Fruit fly (Drosophila melanogaster) whole organism, embryonic: ENCODE results near the gene CG2652.

ENCODE experiments used
- Abd-B ChIP-seq: fragments of 200-800 bp; sonication (Bioruptor generic); optimal IDR thresholded peaks from 2 replicates; lab custom pipeline; 2018; ENCODE audit warnings: missing biosample characterization, mild to moderate bottlenecking, missing genetic modification characterization, moderate library complexity
- Ada2b ChIP-seq: fragments of 200-800 bp; sonication (Bioruptor generic); IDR thresholded peaks from 2 replicates; pipeline ENCODE4 v1.3.6; 2022; ENCODE audit warnings: missing biosample characterization, missing genetic modification characterization
- Atf3 ChIP-seq: fragments of 200-800 bp; sonication (Bioruptor generic); optimal IDR thresholded peaks from 3 replicates; lab custom pipeline; 2016; ENCODE audit warnings: missing biosample characterization, missing genetic modification characterization
- Atf6 ChIP-seq: fragments of 200-800 bp; sonication (Bioruptor generic); IDR thresholded peaks from 2 replicates; pipeline ENCODE4 v1.3.6; 2022; ENCODE audit warnings: missing biosample characterization, missing genetic modification characterization
- CG10147 ChIP-seq: fragments of 200-800 bp; sonication (Bioruptor generic); optimal IDR thresholded peaks from 2 replicates; lab custom pipeline; 2019; ENCODE audit warnings: missing biosample characterization, mild to moderate bottlenecking, missing genetic modification characterization, moderate library complexity
- CG10274 ChIP-seq: fragments of 200-800 bp; sonication (Bioruptor generic); optimal IDR thresholded peaks from 3 replicates; lab custom pipeline; 2017; ENCODE audit warnings: missing biosample characterization, mild to moderate bottlenecking, missing genetic modification characterization
- CG11723 ChIP-seq: fragments of 200-800 bp; sonication (Bioruptor generic); optimal IDR thresholded peaks from 2 replicates; lab custom pipeline; 2017; ENCODE audit warnings: missing biosample characterization, mild to moderate bottlenecking, missing genetic modification characterization
- CG12391 ChIP-seq: fragments of 200-800 bp; sonication (Bioruptor generic); optimal IDR thresholded peaks from 3 replicates; lab custom pipeline; 2018; ENCODE audit warnings: missing biosample characterization, mild to moderate bottlenecking, missing genetic modification characterization, moderate library complexity
- CG12769 ChIP-seq: fragments of 200-800 bp; sonication (Bioruptor generic); optimal IDR thresholded peaks from 2 replicates; lab custom pipeline; 2019; ENCODE audit warnings: missing biosample characterization, mild to moderate bottlenecking, missing genetic modification characterization, moderate library complexity
- CG14965 ChIP-seq: fragments of 200-800 bp; sonication (Bioruptor generic); optimal IDR thresholded peaks from 2 replicates; lab custom pipeline; 2016; ENCODE audit warnings: missing biosample characterization, missing genetic modification characterization, borderline replicate concordance
- CG15011 ChIP-seq: fragments of 200-800 bp; sonication (Bioruptor generic); optimal IDR thresholded peaks from 3 replicates; lab custom pipeline; 2018; ENCODE audit warnings: missing biosample characterization, mild to moderate bottlenecking, missing genetic modification characterization
- CG1603 ChIP-seq: fragments of 200-800 bp; sonication (Bioruptor generic); optimal IDR thresholded peaks from 2 replicates; lab custom pipeline; 2019; ENCODE audit warnings: missing biosample characterization, mild to moderate bottlenecking, missing genetic modification characterization, moderate library complexity
- CG17912 ChIP-seq: fragments of 200-800 bp; sonication (Bioruptor generic); optimal IDR thresholded peaks from 2 replicates; lab custom pipeline; 2018; ENCODE audit warnings: missing biosample characterization, mild to moderate bottlenecking, missing genetic modification characterization
- CG18011 ChIP-seq: fragments of 200-800 bp; sonication (Bioruptor generic); optimal IDR thresholded peaks from 2 replicates; lab custom pipeline; 2017; ENCODE audit warnings: missing biosample characterization, missing genetic modification characterization, mild to moderate bottlenecking, moderate library complexity, missing genotype
- CG18476 ChIP-seq: fragments of 200-800 bp; sonication (Bioruptor generic); optimal IDR thresholded peaks from 2 replicates; lab custom pipeline; 2016; ENCODE audit warnings: missing biosample characterization, mild to moderate bottlenecking, missing genetic modification characterization
- CG2129 ChIP-seq: fragments of 200-800 bp; sonication (Bioruptor generic); IDR thresholded peaks from 2 replicates; pipeline ENCODE4 v1.3.6; 2022; ENCODE audit warnings: missing biosample characterization, missing genetic modification characterization; ENCODE audit not compliant: partially characterized antibody
- CG3407 ChIP-seq: fragments of 200-800 bp; sonication (Bioruptor generic); optimal IDR thresholded peaks from 2 replicates; lab custom pipeline; 2018; ENCODE audit warnings: missing biosample characterization, mild to moderate bottlenecking, missing genetic modification characterization
- CG3838 ChIP-seq: fragments of 200-800 bp; sonication (Bioruptor generic); optimal IDR thresholded peaks from 3 replicates; lab custom pipeline; 2016; ENCODE audit warnings: missing biosample characterization, missing genetic modification characterization
- CG7839 ChIP-seq: fragments of 200-800 bp; sonication (Bioruptor generic); optimal IDR thresholded peaks from 3 replicates; lab custom pipeline; 2018; ENCODE audit warnings: missing biosample characterization, mild to moderate bottlenecking, missing genetic modification characterization, moderate library complexity
- CG8359 ChIP-seq: fragments of 200-800 bp; sonication (Bioruptor generic); optimal IDR thresholded peaks from 2 replicates; lab custom pipeline; 2017; ENCODE audit warnings: missing biosample characterization, mild to moderate bottlenecking, missing genetic modification characterization, borderline replicate concordance
- CG8765 ChIP-seq: fragments of 200-800 bp; sonication (Bioruptor generic); IDR thresholded peaks from 2 replicates; pipeline ENCODE4 v1.3.6; 2022; ENCODE audit warnings: missing biosample characterization, missing genetic modification characterization
- CG9817 ChIP-seq: fragments of 200-800 bp; sonication (Bioruptor generic); optimal IDR thresholded peaks from 2 replicates; lab custom pipeline; 2018; ENCODE audit warnings: missing biosample characterization, mild to moderate bottlenecking, missing genetic modification characterization, moderate library complexity
- Deaf1 ChIP-seq: fragments of 200-800 bp; optimal IDR thresholded peaks from 3 replicates; lab custom pipeline; 2019; ENCODE audit warnings: missing biosample characterization, mild to moderate bottlenecking, missing genetic modification characterization, moderate library complexity
- Dip2 ChIP-seq: fragments of 200-800 bp; sonication (Bioruptor generic); IDR thresholded peaks from 2 replicates; pipeline ENCODE4 v1.3.6; 2022; ENCODE audit warnings: missing biosample characterization, missing genetic modification characterization
- Dip3 ChIP-seq: fragments of 200-800 bp; sonication (Bioruptor generic); optimal IDR thresholded peaks from 3 replicates; lab custom pipeline; 2016; ENCODE audit warnings: missing biosample characterization, missing genetic modification characterization
- Max ChIP-seq: fragments of 200-800 bp; sonication (Bioruptor generic); optimal IDR thresholded peaks from 2 replicates; lab custom pipeline; 2016; ENCODE audit warnings: missing biosample characterization, mild to moderate bottlenecking, missing genetic modification characterization
- Mes4 ChIP-seq: fragments of 200-800 bp; sonication (Bioruptor generic); optimal IDR thresholded peaks from 2 replicates; lab custom pipeline; 2016; ENCODE audit warnings: missing biosample characterization, missing genetic modification characterization
- Neu2 ChIP-seq: fragments of 200-800 bp; sonication (Bioruptor generic); optimal IDR thresholded peaks from 3 replicates; lab custom pipeline; 2016; ENCODE audit warnings: missing biosample characterization, missing genetic modification characterization, borderline replicate concordance
- Rfx ChIP-seq: fragments of 200-800 bp; sonication (Bioruptor generic); IDR thresholded peaks from 2 replicates; pipeline ENCODE4 v1.3.6; 2022; ENCODE audit warnings: missing biosample characterization, missing genetic modification characterization
- Tbp ChIP-seq: fragments of >200 bp; optimal IDR thresholded peaks from 2 replicates; lab custom pipeline; 2018; ENCODE audit warnings: missing biosample characterization, missing genetic modification characterization
- ab ChIP-seq: fragments of 200-800 bp; sonication (Bioruptor generic); optimal IDR thresholded peaks from 2 replicates; lab custom pipeline; 2016; ENCODE audit warnings: missing biosample characterization, missing genetic modification characterization
- crp ChIP-seq, 2 experiments: fragments of 200-800 bp; sonication (Bioruptor generic); optimal IDR thresholded peaks; 2 replicates in 1 of 2; 3 replicates in 1 of 2; lab custom pipeline; 2017; ENCODE audit warnings: missing biosample characterization in 2 of 2, missing genetic modification characterization in 2 of 2, mild to moderate bottlenecking in 1 of 2, moderate library complexity in 1 of 2
- da ChIP-seq: fragments of 200-800 bp; sonication (Bioruptor generic); optimal IDR thresholded peaks from 2 replicates; lab custom pipeline; 2016; ENCODE audit warnings: missing biosample characterization, missing genetic modification characterization
- dimm ChIP-seq: fragments of 200-800 bp; sonication (Bioruptor generic); IDR thresholded peaks from 2 replicates; pipeline ENCODE4 v1.3.6; 2022; ENCODE audit warnings: missing biosample characterization, missing genetic modification characterization
- eyg ChIP-seq: fragments of 200-800 bp; sonication (Bioruptor generic); optimal IDR thresholded peaks from 3 replicates; lab custom pipeline; 2016; ENCODE audit warnings: missing biosample characterization, missing genetic modification characterization
- grau ChIP-seq: fragments of 200-800 bp; optimal IDR thresholded peaks from 3 replicates; lab custom pipeline; 2019; ENCODE audit warnings: missing biosample characterization, mild to moderate bottlenecking, missing genetic modification characterization, moderate library complexity
- jigr1 ChIP-seq: fragments of 200-800 bp; sonication (Bioruptor generic); IDR thresholded peaks from 3 replicates; pipeline ENCODE4 v1.3.6; 2022; ENCODE audit warnings: missing biosample characterization, missing genetic modification characterization
- knrl ChIP-seq: fragments of 200-800 bp; sonication (Bioruptor generic); IDR thresholded peaks from 3 replicates; pipeline ENCODE4 v1.3.6; 2022; ENCODE audit warnings: missing biosample characterization, missing genetic modification characterization; ENCODE audit not compliant: partially characterized antibody
- mirr ChIP-seq: fragments of 200-800 bp; sonication (Bioruptor generic); optimal IDR thresholded peaks from 3 replicates; lab custom pipeline; 2018; ENCODE audit warnings: missing biosample characterization, mild to moderate bottlenecking, missing genetic modification characterization
- odd ChIP-seq: fragments of 200-800 bp; sonication (Bioruptor generic); optimal IDR thresholded peaks from 2 replicates; lab custom pipeline; 2017; ENCODE audit warnings: missing biosample characterization, mild to moderate bottlenecking, missing genetic modification characterization
- repo ChIP-seq: fragments of 200-800 bp; sonication (Bioruptor generic); optimal IDR thresholded peaks from 2 replicates; lab custom pipeline; 2016; ENCODE audit warnings: missing biosample characterization, missing genetic modification characterization
- salm ChIP-seq: fragments of 200-800 bp; sonication (Bioruptor generic); optimal IDR thresholded peaks from 2 replicates; lab custom pipeline; 2018; ENCODE audit warnings: missing biosample characterization, mild to moderate bottlenecking, missing genetic modification characterization
- sisA ChIP-seq: fragments of 200-800 bp; sonication (Bioruptor generic); IDR thresholded peaks from 2 replicates; pipeline ENCODE4 v1.3.6; 2022; ENCODE audit warnings: missing biosample characterization, missing genetic modification characterization
- slou ChIP-seq: fragments of 200-800 bp; sonication (Bioruptor generic); optimal IDR thresholded peaks from 3 replicates; lab custom pipeline; 2016; ENCODE audit warnings: missing biosample characterization, missing genetic modification characterization
- sna ChIP-seq: fragments of 200-800 bp; sonication (Bioruptor generic); IDR thresholded peaks from 2 replicates; pipeline ENCODE4 v1.3.6; 2022; ENCODE audit warnings: missing biosample characterization, missing genetic modification characterization; ENCODE audit not compliant: partially characterized antibody
- sug ChIP-seq: fragments of 200-800 bp; optimal IDR thresholded peaks from 2 replicates; lab custom pipeline; 2019; ENCODE audit warnings: missing biosample characterization, mild to moderate bottlenecking, missing genetic modification characterization, moderate library complexity
- unc-4 ChIP-seq: fragments of 200-800 bp; sonication (Bioruptor generic); IDR thresholded peaks from 2 replicates; pipeline ENCODE4 v1.3.6; 2022; ENCODE audit warnings: missing biosample characterization, missing genetic modification characterization; ENCODE audit not compliant: partially characterized antibody
- wor ChIP-seq: fragments of 200-800 bp; sonication (Bioruptor generic); IDR thresholded peaks from 2 replicates; pipeline ENCODE4 v1.3.6; 2022; ENCODE audit warnings: missing biosample characterization, missing genetic modification characterization
- zen ChIP-seq: fragments of 200-800 bp; sonication (Bioruptor generic); optimal IDR thresholded peaks from 3 replicates; lab custom pipeline; 2018; ENCODE audit warnings: missing biosample characterization, mild to moderate bottlenecking, missing genetic modification characterization, moderate library complexity

The CG2652 gene

DNA sequence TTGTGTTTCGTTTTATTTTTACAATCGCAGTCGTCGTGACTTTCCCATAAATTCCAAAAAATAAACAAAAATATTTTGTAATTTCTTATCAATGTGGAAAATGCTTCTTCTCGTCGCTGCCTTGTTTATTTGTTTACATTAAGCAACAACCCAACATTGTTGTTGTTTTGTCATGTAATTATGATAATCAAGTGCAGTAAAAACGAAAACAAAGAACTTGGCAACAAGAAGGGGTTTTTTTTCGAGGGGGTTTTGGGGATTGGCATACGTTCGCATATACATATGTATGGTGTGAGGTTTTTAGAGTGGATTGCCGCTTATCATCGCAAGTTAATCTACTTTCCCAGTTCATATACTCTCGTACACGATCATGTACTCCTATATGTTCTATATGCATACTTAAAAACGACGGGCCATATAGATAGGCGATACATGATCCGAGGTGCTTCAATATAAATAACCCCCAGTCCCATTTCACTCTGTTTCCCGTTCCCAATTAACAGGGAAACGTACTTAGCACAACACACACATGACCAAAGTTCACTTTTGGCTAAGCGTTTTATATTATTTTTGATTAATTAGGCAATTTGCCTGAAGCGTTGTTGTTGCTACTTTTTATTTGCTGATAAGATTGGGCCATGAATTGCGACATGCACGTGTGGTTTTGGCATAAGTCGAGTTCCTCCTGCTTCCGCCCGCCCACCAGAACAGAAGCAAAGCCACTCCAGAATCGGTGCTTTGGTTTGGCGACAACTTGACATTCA, 29.0 kb downstream of the CG2652 start (continued):
- no peak for TF ChIP-seq Atf6 (GFP tag; lab: Robert Waterston, UW)
- no peak for TF ChIP-seq Abd-B (GFP tag; lab: Kevin White, UChicago)
- no peak for TF ChIP-seq Dip3 (GFP tag; lab: Kevin White, UChicago)
- TF ChIP-seq CG17912 (GFP tag; lab: Kevin White, UChicago): peak; percentile 2
- TF ChIP-seq CG14965 (GFP tag; lab: Kevin White, UChicago): no peak
- peak; percentile 58 for TF ChIP-seq sug (tag; lab: Kevin White, UChicago)
- TF ChIP-seq CG3407 (GFP tag; lab: Kevin White, UChicago): peak; percentile 35
- TF ChIP-seq CG1603 (tag; lab: Kevin White, UChicago): no peak
- peak; percentile 24 for TF ChIP-seq mirr (GFP tag; lab: Kevin White, UChicago)
- no peak for TF ChIP-seq Ada2b (GFP tag; lab: Robert Waterston, UW)
- peak; percentile 23 for TF ChIP-seq CG11723 (GFP tag; lab: Kevin White, UChicago)
- TF ChIP-seq sna (GFP tag; lab: Robert Waterston, UW): no peak
- TF ChIP-seq CG2129 (GFP tag; lab: Robert Waterston, UW): no peak
- TF ChIP-seq zen (tag; lab: Kevin White, UChicago): no peak
- TF ChIP-seq Mes4 (GFP tag; lab: Kevin White, UChicago): no peak
- no peak for TF ChIP-seq eyg
- TF ChIP-seq jigr1: no peak
- TF ChIP-seq Max (GFP tag; lab: Kevin White, UChicago): no peak
- peak; percentile 37 for TF ChIP-seq CG3838 (GFP tag; lab: Kevin White, UChicago)
- TF ChIP-seq Neu2: no peak
- no peak for TF ChIP-seq repo (GFP tag; lab: Kevin White, UChicago)
- no peak for TF ChIP-seq slou (GFP tag; lab: Kevin White, UChicago)
- no peak for TF ChIP-seq sisA (GFP tag; lab: Robert Waterston, UW)
- no peak for TF ChIP-seq CG18011 (GFP tag; lab: Kevin White, UChicago)
- TF ChIP-seq CG12769: peak; percentile 0
- no peak for TF ChIP-seq CG8765 (GFP tag; lab: Robert Waterston, UW)
- TF ChIP-seq CG10147 (GFP tag; lab: Kevin White, UChicago): peak; percentile 8
- no peak for TF ChIP-seq CG15011 (GFP tag; lab: Kevin White, UChicago)
- no peak for TF ChIP-seq wor (GFP tag; lab: Robert Waterston, UW)
- TF ChIP-seq CG10274 (GFP tag; lab: Kevin White, UChicago): no peak
- no peak for TF ChIP-seq ab (GFP tag; lab: Kevin White, UChicago)
- TF ChIP-seq knrl (GFP tag; lab: Robert Waterston, UW): no peak
- no peak for TF ChIP-seq Atf3 (GFP tag; lab: Kevin White, UChicago)
- TF ChIP-seq unc-4 (GFP tag; lab: Robert Waterston, UW): no peak
- no peak for TF ChIP-seq crp (GFP tag; optimal IDR thresholded peaks at IDR 0.05; lab: Kevin White, UChicago)
- no peak for TF ChIP-seq grau (tag; lab: Kevin White, UChicago)
- no peak for TF ChIP-seq CG18476
- no peak for TF ChIP-seq Deaf1 (tag; lab: Kevin White, UChicago)
- TF ChIP-seq Tbp: no peak
- peak; percentile 40 for TF ChIP-seq salm (tag; lab: Kevin White, UChicago)
- no peak for TF ChIP-seq CG9817 (tag; lab: Kevin White, UChicago)
- TF ChIP-seq CG7839 (tag; lab: Kevin White, UChicago): no peak
- TF ChIP-seq dimm: no peak
- TF ChIP-seq Rfx: no peak
- no peak for TF ChIP-seq CG8359 (GFP tag; lab: Kevin White, UChicago)
- TF ChIP-seq odd (GFP tag; lab: Kevin White, UChicago): peak; percentile 18
- TF ChIP-seq da: no peak
- TF ChIP-seq Dip2 (GFP tag; lab: Robert Waterston, UW): no peak
- no peak for TF ChIP-seq CG12391 (tag; lab: Kevin White, UChicago)
